Worm (Caenorhabditis elegans): ENCODE results near the gene str-136.
A peak's percentile ranks its signal among the peaks of the same experiment; 100 is the strongest.

str-136 gene

ce11 chrV:8295866-8296265 is 17.1 kb upstream of the str-136 start, which contains the start of gene smex-1:
smex-1 (minus strand) TSS chrV:8295966.
- TF ChIP-seq mbf-1 (tag; optimal IDR thresholded peaks at IDR 0.05): no peak
- no peak for TF ChIP-seq nhr-12 (tag; optimal IDR thresholded peaks at IDR 0.05)
- TF ChIP-seq unc-55 (GFP tag; optimal IDR thresholded peaks at IDR 0.05): no peak
- no peak for TF ChIP-seq sma-9 (GFP tag; optimal IDR thresholded peaks at IDR 0.05)
- TF ChIP-seq sma-9 (tag; optimal IDR thresholded peaks at IDR 0.05): no peak
- no peak for TF ChIP-seq zag-1 (tag; optimal IDR thresholded peaks at IDR 0.05)

ce11 chrV:8291764-8292163 is 13.0 kb upstream of the str-136 start, which contains the start of gene srg-33:
srg-33 (plus strand) TSS chrV:8292064.
- TF ChIP-seq nhr-10 (tag; optimal IDR thresholded peaks at IDR 0.05) (no peak), ceh-16 (tag; optimal IDR thresholded peaks at IDR 0.05) (no peak), ztf-4 (tag; optimal IDR thresholded peaks at IDR 0.05) (no peak), egl-27 (tag; optimal IDR thresholded peaks at IDR 0.05) (no peak), mbf-1 (tag; optimal IDR thresholded peaks at IDR 0.05) (no peak), F13H6.1 (tag; optimal IDR thresholded peaks at IDR 0.05) (no peak), gmeb-1 (tag; optimal IDR thresholded peaks at IDR 0.05) (no peak), sem-4 (tag; optimal IDR thresholded peaks at IDR 0.05) (no peak), fos-1 (tag; optimal IDR thresholded peaks at IDR 0.05) (no peak), zag-1 (tag; optimal IDR thresholded peaks at IDR 0.05) (no peak), lin-13 (GFP tag; optimal IDR thresholded peaks at IDR 0.05) (no peak), snpc-4 (tag; optimal IDR thresholded peaks at IDR 0.05) (no peak), sma-9 (GFP tag; optimal IDR thresholded peaks at IDR 0.05) (no peak), sma-9 (tag; optimal IDR thresholded peaks at IDR 0.05) (no peak), skn-1 (tag; optimal IDR thresholded peaks at IDR 0.05) (no peak), nhr-77 (tag; optimal IDR thresholded peaks at IDR 0.05) (no peak), nhr-25 (tag; optimal IDR thresholded peaks at IDR 0.05) (no peak), dmd-4 (tag; optimal IDR thresholded peaks at IDR 0.05) (no peak), unc-39 (tag; optimal IDR thresholded peaks at IDR 0.05) (no peak), crh-2 (tag; optimal IDR thresholded peaks at IDR 0.05) (no peak), nhr-6 (tag; optimal IDR thresholded peaks at IDR 0.05) (no peak)

- TF ChIP-seq aly-2 (tag; optimal IDR thresholded peaks at IDR 0.05) (no peak), C34F6.9 (tag; optimal IDR thresholded peaks at IDR 0.05) (peak; percentile 45), sma-9 (GFP tag; optimal IDR thresholded peaks at IDR 0.05) (peak; percentile 98), sma-9 (tag; optimal IDR thresholded peaks at IDR 0.05) (no peak), fos-1 (tag; optimal IDR thresholded peaks at IDR 0.05) (no peak), mdl-1 (tag; optimal IDR thresholded peaks at IDR 0.05) (peak in 1 of 2 experiments; percentile 64), lin-11 (tag; optimal IDR thresholded peaks at IDR 0.05) (no peak), nhr-6 (tag; optimal IDR thresholded peaks at IDR 0.05) (peak; percentile 7), zag-1 (tag; optimal IDR thresholded peaks at IDR 0.05) (peak; percentile 24)
These were observed 9.5 kb upstream of the str-136 start for ce11 chrV:8288125-8288806.

- TF ChIP-seq lsy-2 (tag; optimal IDR thresholded peaks at IDR 0.05) (no peak), mdl-1 (tag; optimal IDR thresholded peaks at IDR 0.05) (no peak), nhr-6 (tag; optimal IDR thresholded peaks at IDR 0.05) (no peak), elt-3 (tag; optimal IDR thresholded peaks at IDR 0.05) (no peak), fos-1 (tag; optimal IDR thresholded peaks at IDR 0.05) (peak; percentile 28), nhr-25 (tag; optimal IDR thresholded peaks at IDR 0.05) (no peak), F13H6.1 (tag; optimal IDR thresholded peaks at IDR 0.05) (no peak)
These were observed 6.7 kb upstream of the str-136 start for ce11 chrV:8285455-8285854.

- TF ChIP-seq egl-27 (tag; optimal IDR thresholded peaks at IDR 0.05): no peak
- no peak for TF ChIP-seq F13H6.1 (tag; optimal IDR thresholded peaks at IDR 0.05)
- TF ChIP-seq ztf-4 (tag; optimal IDR thresholded peaks at IDR 0.05): no peak
- no peak for TF ChIP-seq nhr-12 (tag; optimal IDR thresholded peaks at IDR 0.05)
- no peak for TF ChIP-seq aly-2 (tag; optimal IDR thresholded peaks at IDR 0.05)
- TF ChIP-seq fos-1 (tag; optimal IDR thresholded peaks at IDR 0.05): no peak
- no peak for TF ChIP-seq sem-4 (tag; optimal IDR thresholded peaks at IDR 0.05)
- no peak for TF ChIP-seq C34F6.9 (tag; optimal IDR thresholded peaks at IDR 0.05)
- no peak for TF ChIP-seq mab-5 (tag; optimal IDR thresholded peaks at IDR 0.05)
- TF ChIP-seq mbf-1 (tag; optimal IDR thresholded peaks at IDR 0.05): no peak
- no peak for TF ChIP-seq nhr-21 (tag; optimal IDR thresholded peaks at IDR 0.05)
- TF ChIP-seq blmp-1 (tag; optimal IDR thresholded peaks at IDR 0.05; ENCODE audit: insufficient read depth): no peak
- TF ChIP-seq ceh-16 (tag; optimal IDR thresholded peaks at IDR 0.05): no peak
- TF ChIP-seq lin-11 (tag; optimal IDR thresholded peaks at IDR 0.05): no peak
- TF ChIP-seq elt-3 (tag; optimal IDR thresholded peaks at IDR 0.05): no peak
- TF ChIP-seq ztf-11 (tag; optimal IDR thresholded peaks at IDR 0.05): no peak
These were observed 6.1 kb upstream of the str-136 start, which contains the start of gene slc-17.5 for ce11 chrV:8284800-8285199. slc-17.5 (minus strand) TSS chrV:8284900.

All from whole organism, L2 larva.